Fruit fly (Drosophila melanogaster) S2 (cell line): ENCODE data around the gene CG17221.

Experiments
- CG8478 ChIP-seq: fragments of >200 bp; optimal IDR thresholded peaks from 2 replicates; lab custom pipeline; 2018
- CTCF ChIP-seq, 2 experiments: fragments of >200 bp; optimal IDR thresholded peaks; 2 replicates each; lab custom pipeline; 2018

The CG17221 gene

DNA sequence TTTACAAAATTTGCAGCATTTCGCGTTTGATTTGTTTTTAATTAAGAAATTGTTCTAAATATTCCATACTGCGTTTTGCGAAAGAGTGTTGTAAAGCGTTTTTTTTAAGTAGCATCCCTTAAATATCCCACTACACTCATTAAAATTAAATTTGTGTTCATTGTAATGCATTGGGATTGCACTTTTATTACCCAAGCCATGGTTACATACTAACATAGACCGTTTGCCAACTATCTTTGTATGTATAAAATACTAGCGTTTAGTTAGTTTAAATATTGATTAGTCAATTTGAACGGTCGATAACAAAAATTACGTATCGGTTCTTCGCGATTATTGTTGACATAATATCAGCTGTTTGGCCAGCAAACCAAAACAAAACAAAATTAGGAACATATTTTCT is at the start of gene CG17221, which contains the start of gene cnir:
Gene CG17221 (plus strand): TSS at position 203 of the 400 bp plus-strand sequence.
Gene cnir (minus strand): TSS at position 39 of the 400 bp plus-strand sequence.
- no peak for TF ChIP-seq CTCF (optimal IDR thresholded peaks at IDR 0.05; lab: Kevin White, UChicago)
- TF ChIP-seq CG8478 (lab: Kevin White, UChicago) = no peak

DNA sequence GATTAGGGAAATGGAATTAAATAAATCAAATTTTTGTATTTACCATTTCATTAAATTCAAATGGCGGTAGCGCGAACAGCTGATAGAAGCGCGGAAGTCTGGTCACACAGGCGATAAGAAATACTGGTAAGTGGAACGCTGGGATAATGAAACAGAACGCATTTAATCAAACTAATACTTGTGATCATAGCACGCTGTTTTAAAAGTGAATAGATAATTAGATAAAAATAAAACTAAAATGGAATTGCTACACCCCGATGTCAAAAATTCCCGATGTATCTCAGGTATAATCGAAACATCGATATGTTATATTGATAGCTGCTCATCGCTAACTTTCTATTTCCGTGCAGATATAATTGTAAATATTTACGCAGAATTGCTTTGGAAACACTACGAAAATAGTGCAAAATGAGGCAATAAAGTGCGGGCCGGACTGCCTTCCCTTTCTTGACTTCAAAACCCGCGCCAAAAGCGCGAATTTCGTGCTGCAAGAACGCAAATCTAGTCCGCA is 47.1 kb upstream of the CG17221 start, which contains the start of the genes okr and CG3558:
Gene okr (minus strand): TSS at position 96 of the 511 bp plus-strand sequence.
Gene CG3558 (plus strand): TSS at position 207 of the 511 bp plus-strand sequence.
- TF ChIP-seq CTCF (optimal IDR thresholded peaks at IDR 0.05; lab: Kevin White, UChicago) = peak in 1 of 2 experiments; percentile 2
- no peak for TF ChIP-seq CG8478 (lab: Kevin White, UChicago)

DNA sequence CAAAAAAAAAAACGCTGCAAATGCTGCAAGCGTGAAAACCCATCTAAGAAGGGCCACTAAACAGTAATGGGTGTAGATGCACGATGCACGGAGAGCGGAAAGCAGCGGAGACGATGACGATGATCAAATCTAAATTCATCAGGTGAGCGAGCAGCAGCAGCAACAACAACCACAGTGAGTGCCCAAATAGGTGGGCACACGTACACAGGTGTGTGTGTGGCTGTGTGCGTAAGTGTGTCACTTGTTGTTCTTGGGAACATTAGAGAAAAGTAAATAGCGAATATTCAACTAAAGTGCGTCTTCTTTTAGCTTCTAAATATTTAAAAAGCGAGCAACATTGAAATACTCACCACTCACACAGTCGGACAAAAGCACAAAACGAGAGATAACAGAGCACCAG is 46.5 kb upstream of the CG17221 start:
- no peak for TF ChIP-seq CTCF (optimal IDR thresholded peaks at IDR 0.05; lab: Kevin White, UChicago)
- no peak for TF ChIP-seq CG8478 (lab: Kevin White, UChicago)

DNA sequence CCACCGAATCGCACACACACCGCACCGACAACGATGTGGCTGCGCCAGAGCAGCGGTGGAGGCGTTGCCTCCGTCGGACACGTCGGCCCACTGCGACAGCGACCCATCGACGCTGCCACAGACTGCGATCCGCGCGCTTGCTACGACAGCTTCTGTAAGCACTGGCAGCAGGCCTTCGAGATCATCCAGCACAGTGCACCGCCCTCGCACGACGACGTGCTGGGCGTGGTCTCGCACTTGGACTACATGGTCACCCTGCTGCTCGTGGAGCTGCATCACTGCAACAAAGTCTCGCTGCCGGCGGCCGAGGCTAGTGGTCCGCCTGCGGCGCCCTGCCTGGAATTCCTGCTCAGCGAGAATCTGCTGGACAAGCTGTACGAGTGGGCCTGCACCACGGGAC is 46.1 kb upstream of the CG17221 start:
- TF ChIP-seq CTCF (optimal IDR thresholded peaks at IDR 0.05; lab: Kevin White, UChicago) (no peak), CG8478 (lab: Kevin White, UChicago) (no peak)

DNA sequence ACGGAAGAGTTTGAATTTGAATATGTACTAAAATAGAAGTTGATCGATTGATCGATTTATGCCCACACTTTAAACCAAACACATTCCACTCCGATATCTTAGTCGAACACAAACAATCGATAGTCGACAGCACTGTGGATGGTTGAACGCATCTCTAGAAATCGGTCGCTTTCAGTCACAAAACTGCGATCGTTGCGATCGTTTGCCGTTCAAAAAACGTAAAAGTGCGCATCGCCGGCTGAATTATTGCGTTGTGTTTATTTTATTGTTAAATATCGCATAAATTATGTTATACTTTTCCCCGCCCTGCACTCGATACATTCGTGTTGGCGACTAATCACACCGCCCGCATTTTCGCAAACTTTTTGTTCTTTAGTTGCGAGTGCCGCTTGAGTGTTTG is 40.7 kb upstream of the CG17221 start, which contains the start of gene Ccdc85:
Gene Ccdc85 (plus strand): TSS at position 174 of the 400 bp plus-strand sequence.
- TF ChIP-seq CTCF (optimal IDR thresholded peaks at IDR 0.05; lab: Kevin White, UChicago) = peak; percentile 23 to 51
- TF ChIP-seq CG8478 (lab: Kevin White, UChicago) = no peak

DNA sequence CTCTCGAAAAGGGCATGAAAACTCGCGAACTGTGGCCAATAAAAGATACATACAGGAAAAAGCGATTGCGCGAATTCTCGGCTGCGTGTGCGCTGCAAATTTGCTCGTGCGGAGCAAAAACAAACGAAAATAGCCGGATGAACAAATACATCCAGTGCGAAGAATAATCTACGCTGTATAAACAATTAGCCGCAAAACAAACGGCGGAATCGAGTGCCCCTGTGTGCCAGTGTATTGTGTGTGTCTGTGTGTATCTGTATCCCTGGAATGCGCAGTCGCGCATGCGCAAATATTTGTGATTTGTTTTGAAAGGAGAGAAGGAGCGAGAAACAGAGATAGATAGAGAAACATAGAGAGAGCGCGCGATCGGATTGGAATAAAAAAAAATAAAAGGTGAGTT is 40.2 kb upstream of the CG17221 start:
- TF ChIP-seq CTCF (optimal IDR thresholded peaks at IDR 0.05; lab: Kevin White, UChicago) (no peak), CG8478 (lab: Kevin White, UChicago) (no peak)

DNA sequence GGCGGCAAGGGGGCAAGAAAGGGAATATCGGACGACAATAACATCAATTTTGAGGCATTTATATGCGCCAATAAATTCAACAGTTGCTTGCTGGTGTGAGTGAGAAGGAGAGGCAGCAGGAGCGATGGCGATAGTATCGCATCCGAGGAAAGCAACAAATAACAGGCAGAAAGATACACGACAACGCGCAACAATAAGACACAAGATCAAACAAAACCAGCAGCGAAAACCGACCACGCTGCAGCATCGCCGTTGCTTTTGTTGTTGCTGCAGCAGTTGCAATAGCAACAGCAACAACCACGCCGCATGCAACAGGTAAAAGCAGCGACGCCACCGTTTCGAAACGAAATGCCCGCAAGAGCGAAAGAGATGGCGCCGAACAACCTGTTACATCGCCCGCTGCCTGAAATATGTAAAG is 39.2 kb upstream of the CG17221 start:
- TF ChIP-seq CTCF (optimal IDR thresholded peaks at IDR 0.05; lab: Kevin White, UChicago) (no peak), CG8478 (lab: Kevin White, UChicago) (no peak)

DNA sequence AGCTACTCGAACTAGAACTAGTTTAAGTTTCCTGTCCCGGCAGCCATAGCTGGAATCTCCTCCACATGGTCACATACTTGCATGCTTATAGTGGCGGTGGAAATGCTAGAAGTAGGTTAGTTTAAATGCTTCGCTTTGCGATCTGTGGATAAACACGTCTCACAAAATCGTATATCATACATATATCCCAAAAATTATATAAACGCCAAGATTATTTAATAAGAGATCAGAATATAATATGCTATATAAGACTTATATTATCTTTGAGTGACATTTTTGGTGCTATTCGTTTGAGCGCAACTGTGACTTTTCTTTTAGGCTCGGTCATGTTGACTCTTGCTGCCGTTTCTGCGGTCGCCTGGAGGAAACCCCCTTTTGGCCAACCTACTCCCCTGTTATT is 37.8 kb upstream of the CG17221 start:
- no peak for TF ChIP-seq CG8478 (lab: Kevin White, UChicago)

DNA sequence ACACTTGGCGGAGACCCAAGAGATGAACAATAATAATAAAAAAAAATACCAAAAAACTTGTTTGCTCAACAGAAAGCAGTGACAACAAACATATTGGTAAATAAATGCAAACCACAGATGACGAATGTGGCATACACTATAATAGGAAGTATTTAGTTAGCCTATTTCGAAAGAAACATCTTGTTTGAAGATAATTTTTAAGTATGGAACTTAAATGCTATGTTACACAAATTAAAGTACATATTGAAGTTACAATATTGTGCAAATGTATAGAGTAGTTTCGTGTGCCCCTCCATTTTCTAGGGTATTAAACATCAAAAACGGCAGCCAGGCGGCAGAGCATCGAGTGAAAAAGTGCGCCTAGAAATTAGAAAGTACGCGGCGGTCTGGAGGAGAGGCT is 36.4 kb upstream of the CG17221 start:
- TF ChIP-seq CTCF (optimal IDR thresholded peaks at IDR 0.05; lab: Kevin White, UChicago) (no peak), CG8478 (lab: Kevin White, UChicago) (no peak)

DNA sequence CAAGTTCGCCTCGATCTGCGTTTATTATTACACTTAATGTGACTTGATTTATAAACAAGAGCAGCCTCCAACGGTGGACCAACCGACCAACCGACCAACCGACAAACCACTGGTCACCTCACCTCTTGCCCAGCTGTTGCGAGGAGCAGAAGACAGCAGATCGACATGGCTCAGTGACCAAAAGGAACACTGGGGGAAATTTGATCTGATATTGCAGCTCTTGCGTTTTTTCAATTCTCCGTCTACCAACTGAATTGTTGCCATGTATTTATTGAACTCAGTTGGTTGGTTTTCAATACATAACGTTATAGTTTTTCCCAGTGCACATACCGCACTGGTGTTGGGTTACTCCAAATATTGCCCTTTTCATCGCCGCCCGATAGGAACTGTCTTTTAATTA is 35.2 kb upstream of the CG17221 start:
- TF ChIP-seq CTCF (optimal IDR thresholded peaks at IDR 0.05; lab: Kevin White, UChicago) (no peak), CG8478 (lab: Kevin White, UChicago) (no peak)

DNA sequence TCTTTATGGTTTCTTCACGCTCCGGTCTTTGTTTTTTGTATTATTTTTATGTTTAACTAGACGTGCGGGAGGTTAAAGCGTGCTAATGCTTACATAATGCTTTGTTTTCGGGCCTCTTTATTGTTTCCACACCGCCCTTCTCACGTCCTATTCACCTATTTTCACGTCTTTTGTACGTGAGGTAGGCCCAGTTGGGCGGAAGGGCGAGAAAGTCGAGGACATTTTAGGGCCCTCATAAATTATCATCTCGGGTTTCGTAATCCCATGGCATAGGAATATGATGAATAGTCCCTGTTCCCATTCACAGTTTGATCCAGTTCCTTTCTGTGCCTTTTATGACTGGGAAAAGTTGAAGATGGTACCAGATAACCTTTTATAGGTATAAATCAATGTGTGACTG is 34.3 kb upstream of the CG17221 start:
- TF ChIP-seq CTCF (optimal IDR thresholded peaks at IDR 0.05; lab: Kevin White, UChicago) (no peak), CG8478 (lab: Kevin White, UChicago) (no peak)

DNA sequence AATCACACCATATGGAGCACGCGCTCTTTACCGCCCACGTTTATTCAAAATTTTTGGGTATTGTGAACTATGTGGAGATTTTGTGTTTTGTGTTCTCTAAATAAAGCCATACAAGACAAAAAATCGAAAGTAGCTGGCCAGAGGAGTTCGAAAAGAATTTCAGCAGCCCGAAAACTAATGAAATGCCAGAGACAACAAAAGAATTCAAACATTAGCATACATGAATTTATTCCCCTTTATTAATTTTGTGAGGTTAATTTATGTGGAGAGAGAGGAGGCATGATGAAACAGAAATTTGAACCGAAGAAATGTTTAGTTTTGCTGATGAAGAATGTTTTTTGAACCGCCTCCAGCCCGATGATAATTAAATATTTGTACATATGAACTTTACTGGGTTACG is 33.6 kb upstream of the CG17221 start:
- TF ChIP-seq CG8478 (lab: Kevin White, UChicago) (no peak), CTCF (optimal IDR thresholded peaks at IDR 0.05; lab: Kevin White, UChicago) (no peak)

DNA sequence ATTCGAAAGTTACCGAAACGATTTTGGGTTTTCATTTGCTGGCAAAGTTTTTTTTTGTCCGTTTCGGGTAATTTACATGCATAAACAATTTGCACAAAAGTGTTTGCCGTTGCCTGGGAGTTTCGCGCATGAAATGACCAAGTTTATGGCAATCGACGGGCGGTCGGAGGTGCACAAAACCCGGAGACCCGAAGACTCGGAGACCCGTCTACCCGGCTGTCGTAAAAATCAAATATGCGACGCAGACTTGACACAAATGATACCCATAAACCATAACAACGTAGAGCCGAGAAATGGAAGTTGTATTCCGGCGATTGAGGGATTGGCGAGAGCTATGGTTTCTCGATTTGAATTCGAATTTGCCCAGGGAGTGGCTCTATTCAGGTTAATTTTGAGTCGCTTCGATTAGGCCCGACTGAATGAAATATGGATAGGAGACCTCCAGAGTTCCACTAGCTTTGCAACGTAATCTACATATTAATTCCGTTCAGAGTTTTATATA is 32.8 kb upstream of the CG17221 start:
- TF ChIP-seq CG8478 (lab: Kevin White, UChicago) = no peak
- no peak for TF ChIP-seq CTCF (optimal IDR thresholded peaks at IDR 0.05; lab: Kevin White, UChicago)

DNA sequence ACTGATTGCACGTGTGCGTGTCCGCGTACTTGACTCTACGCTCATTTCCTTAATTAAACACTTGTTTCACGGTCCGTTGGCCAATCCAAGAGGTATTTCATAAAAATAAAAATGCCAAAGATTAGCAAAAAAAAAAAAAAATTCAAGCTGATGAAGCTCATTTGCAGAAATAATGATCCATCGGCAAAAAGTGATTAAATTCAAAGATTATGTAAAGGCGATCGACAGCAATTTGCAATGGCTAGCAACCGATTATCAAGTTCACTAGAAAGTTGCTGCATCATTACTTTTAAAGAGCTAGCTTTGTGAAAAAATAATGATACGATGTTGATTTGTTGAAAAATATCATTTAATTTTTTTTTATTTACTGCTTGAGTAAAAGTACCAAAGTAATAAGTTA is 30.3 kb upstream of the CG17221 start:
- TF ChIP-seq CTCF (optimal IDR thresholded peaks at IDR 0.05; lab: Kevin White, UChicago) = no peak
- TF ChIP-seq CG8478 (lab: Kevin White, UChicago) = no peak

DNA sequence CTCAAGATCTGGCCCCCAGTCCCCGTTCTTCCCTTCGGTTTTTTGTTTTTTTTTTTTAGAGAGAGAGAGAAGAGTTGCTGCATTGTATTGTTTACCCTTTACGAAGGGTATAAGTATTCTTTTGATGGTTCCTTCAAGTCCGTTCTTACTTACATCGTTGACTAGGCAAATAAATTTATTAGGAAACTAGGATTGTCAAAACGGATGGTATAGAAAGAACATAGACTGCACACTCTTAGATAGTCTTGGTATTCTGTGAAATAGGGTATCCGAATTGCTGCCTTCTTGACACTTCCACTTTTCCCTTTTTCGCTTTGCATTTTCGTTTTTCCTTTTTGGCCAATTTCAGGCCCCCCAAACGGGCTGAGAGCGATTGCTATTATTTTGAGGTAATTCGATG is 28.3 kb upstream of the CG17221 start:
- TF ChIP-seq CTCF (optimal IDR thresholded peaks at IDR 0.05; lab: Kevin White, UChicago) (no peak), CG8478 (lab: Kevin White, UChicago) (no peak)

DNA sequence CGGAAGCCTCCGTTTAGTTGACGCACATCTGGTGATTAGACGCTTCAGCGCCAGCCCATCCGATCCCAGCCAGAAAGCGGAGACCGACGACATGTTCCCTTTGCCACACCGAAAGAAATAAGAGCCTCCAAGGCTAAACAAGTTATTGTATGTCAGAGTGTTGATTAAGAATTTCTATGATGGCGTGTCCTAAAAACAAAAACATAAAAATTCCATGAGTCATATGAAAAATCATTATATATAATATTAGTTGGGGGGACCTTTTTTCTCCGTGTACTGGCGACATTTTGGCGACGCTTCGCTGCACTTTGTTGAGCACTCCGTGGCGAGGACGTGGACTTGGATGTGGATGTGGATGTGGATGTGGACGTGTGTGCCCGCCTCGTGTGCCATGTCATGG is 27.0 kb upstream of the CG17221 start:
- TF ChIP-seq CG8478 (lab: Kevin White, UChicago) (no peak), CTCF (optimal IDR thresholded peaks at IDR 0.05; lab: Kevin White, UChicago) (no peak)
